Worm (Caenorhabditis elegans) whole organism, L1 larva: ENCODE data around the gene bmk-1.

ENCODE experiments used
- C04F5.9 ChIP-seq: sonication (generic microtip); optimal IDR thresholded peaks from 2 replicates; lab custom pipeline; 2016; ENCODE audit warnings: missing genetic modification characterization, missing compliant biosample characterization
- C16A3.4 ChIP-seq: fragments of 150-350 bp; optimal IDR thresholded peaks from 2 replicates; lab custom pipeline; 2014; ENCODE audit warnings: missing biosample characterization, missing genetic modification characterization
- C34B4.2 ChIP-seq: sonication (generic microtip); optimal IDR thresholded peaks from 2 replicates; lab custom pipeline; 2017; ENCODE audit warnings: mild to moderate bottlenecking, missing genetic modification characterization, missing compliant biosample characterization
- alr-1 ChIP-seq: fragments of 200-800 bp; sonication (Bioruptor generic); optimal IDR thresholded peaks from 2 replicates; lab custom pipeline; 2018; ENCODE audit warnings: borderline replicate concordance, mild to moderate bottlenecking, missing genetic modification characterization, missing compliant biosample characterization
- aly-2 ChIP-seq: fragments of 150-350 bp; optimal IDR thresholded peaks from 2 replicates; lab custom pipeline; 2014; ENCODE audit warnings: missing biosample characterization, missing genetic modification characterization
- blmp-1 ChIP-seq: fragments of 150-350 bp; optimal IDR thresholded peaks from 2 replicates; lab custom pipeline; 2014; ENCODE audit warnings: missing biosample characterization, missing genetic modification characterization
- ceh-8 ChIP-seq: fragments of 200-800 bp; sonication (Bioruptor generic); optimal IDR thresholded peaks from 2 replicates; lab custom pipeline; 2018; ENCODE audit warnings: mild to moderate bottlenecking, missing genetic modification characterization, moderate library complexity, missing compliant biosample characterization
- dpl-1 ChIP-seq, 3 experiments: fragments of 150-350 bp in 2 of 3; sonication (generic microtip) in 1 of 3; optimal IDR thresholded peaks; 2 replicates each; lab custom pipeline; 2014 to 2017; ENCODE audit warnings: missing biosample characterization in 3 of 3, missing genetic modification characterization in 3 of 3, missing genetic modification reagents in 3 of 3
- efl-1 ChIP-seq, 4 experiments: fragments of 150-350 bp; optimal IDR thresholded peaks in 3 of 4; peaks in 1 of 4; 1 replicate in 1 of 4; 2 replicates in 3 of 4; lab custom pipeline; 2014; ENCODE audit warnings: missing biosample characterization in 2 of 4, missing genetic modification characterization in 2 of 4, missing genetic modification reagents in 2 of 4
- efl-3 ChIP-seq: fragments of 200-800 bp; sonication (Bioruptor generic); optimal IDR thresholded peaks from 2 replicates; lab custom pipeline; 2018; ENCODE audit warnings: mild to moderate bottlenecking, missing genetic modification characterization, missing compliant biosample characterization
- elt-2 ChIP-seq: sonication (generic microtip); optimal IDR thresholded peaks from 2 replicates; lab custom pipeline; 2016; ENCODE audit warnings: missing genetic modification characterization, mild to moderate bottlenecking, inconsistent platforms, missing compliant biosample characterization, missing genetic modification reagents
- elt-3 ChIP-seq, 6 experiments: fragments of 150-350 bp in 1 of 6; sonication (generic microtip); optimal IDR thresholded peaks; 2 replicates each; lab custom pipeline; 2017 to 2018; ENCODE audit warnings: missing biosample characterization in 6 of 6, missing genetic modification characterization in 6 of 6, inconsistent platforms in 1 of 6
- ets-5 ChIP-seq: fragments of 200-800 bp; sonication (Bioruptor generic); IDR thresholded peaks from 2 replicates; pipeline ENCODE4 v1.3.6; 2022; ENCODE audit warnings: missing genetic modification characterization, missing compliant biosample characterization
- fkh-10 ChIP-seq: sonication (generic microtip); optimal IDR thresholded peaks from 2 replicates; lab custom pipeline; 2017; ENCODE audit warnings: missing biosample characterization, missing genetic modification reagents, missing genetic modification characterization
- fkh-4 ChIP-seq: sonication (generic microtip); optimal IDR thresholded peaks from 2 replicates; lab custom pipeline; 2016; ENCODE audit warnings: missing compliant biosample characterization, missing genetic modification characterization, borderline replicate concordance
- fos-1 ChIP-seq: fragments of 150-350 bp; optimal IDR thresholded peaks from 2 replicates; lab custom pipeline; 2014; ENCODE audit warnings: missing biosample characterization, missing genetic modification characterization
- irx-1 ChIP-seq: sonication (generic microtip); optimal IDR thresholded peaks from 2 replicates; lab custom pipeline; 2016; ENCODE audit warnings: missing genetic modification characterization, missing compliant biosample characterization
- isw-1 ChIP-seq: fragments of 200-800 bp; sonication (Bioruptor generic); IDR thresholded peaks from 2 replicates; pipeline ENCODE4 v1.3.6; 2022; ENCODE audit warnings: missing genetic modification characterization, missing compliant biosample characterization
- lin-13 ChIP-seq: fragments of 150-350 bp; optimal IDR thresholded peaks from 2 replicates; lab custom pipeline; 2014; ENCODE audit warnings: missing biosample characterization, missing genetic modification reagents, missing genetic modification characterization
- lin-14 ChIP-seq: fragments of 200-800 bp; sonication (Bioruptor generic); optimal IDR thresholded peaks from 2 replicates; lab custom pipeline; 2018; ENCODE audit warnings: mild to moderate bottlenecking, missing genetic modification characterization, moderate library complexity, missing compliant biosample characterization
- lin-35 ChIP-seq, 2 experiments: fragments of 150-350 bp; optimal IDR thresholded peaks; 2 replicates each; lab custom pipeline; 2014; ENCODE audit warnings: missing biosample characterization in 2 of 2, missing genetic modification characterization in 2 of 2, missing genetic modification reagents in 2 of 2
- lir-3 ChIP-seq: sonication (generic microtip); optimal IDR thresholded peaks from 2 replicates; lab custom pipeline; 2016; ENCODE audit warnings: mild to moderate bottlenecking, missing genetic modification characterization, moderate library complexity, missing compliant biosample characterization; ENCODE audit not compliant: poor library complexity
- lsy-2 ChIP-seq, 2 experiments: fragments of 150-350 bp; optimal IDR thresholded peaks; 2 replicates each; lab custom pipeline; 2014; ENCODE audit warnings: missing biosample characterization in 2 of 2, missing genetic modification characterization in 2 of 2
- mab-9 ChIP-seq: fragments of 200-800 bp; sonication (Bioruptor generic); IDR thresholded peaks from 2 replicates; pipeline ENCODE4 v1.3.6; 2022; ENCODE audit warnings: missing genetic modification reagents, missing genetic modification characterization, missing compliant biosample characterization
- nhr-19 ChIP-seq: fragments of 200-800 bp; sonication (Bioruptor generic); conservative IDR thresholded peaks from 2 replicates; pipeline ENCODE4 v1.3.6; 2022; ENCODE audit warnings: missing genetic modification characterization, missing compliant biosample characterization
- nhr-20 ChIP-seq: sonication (generic microtip); optimal IDR thresholded peaks from 2 replicates; lab custom pipeline; 2016; ENCODE audit warnings: mild to moderate bottlenecking, missing genetic modification characterization, missing compliant biosample characterization
- nhr-237 ChIP-seq: fragments of 150-350 bp; optimal IDR thresholded peaks from 2 replicates; lab custom pipeline; 2014; ENCODE audit warnings: missing biosample characterization, missing genetic modification characterization
- nhr-71 ChIP-seq: sonication (generic microtip); optimal IDR thresholded peaks from 2 replicates; lab custom pipeline; 2016; ENCODE audit warnings: mild to moderate bottlenecking, missing genetic modification characterization, moderate library complexity, missing compliant biosample characterization
- nhr-85 ChIP-seq: sonication (generic microtip); peaks from one replicate; lab custom pipeline; 2016; ENCODE audit warnings: missing genetic modification characterization, inconsistent platforms, missing compliant biosample characterization
- nhr-90 ChIP-seq: sonication (generic microtip); optimal IDR thresholded peaks from 2 replicates; lab custom pipeline; 2016; ENCODE audit warnings: mild to moderate bottlenecking, missing genetic modification characterization, missing compliant biosample characterization; ENCODE audit not compliant: poor library complexity
- pax-3 ChIP-seq: fragments of 200-800 bp; sonication (Bioruptor generic); optimal IDR thresholded peaks from 2 replicates; lab custom pipeline; 2018; ENCODE audit warnings: mild to moderate bottlenecking, missing genetic modification characterization, moderate library complexity, missing compliant biosample characterization
- pqm-1 ChIP-seq: sonication (generic microtip); optimal IDR thresholded peaks from 3 replicates; lab custom pipeline; 2017; ENCODE audit warnings: missing biosample characterization, missing genetic modification characterization
- snu-23 ChIP-seq: sonication (generic microtip); optimal IDR thresholded peaks from 2 replicates; lab custom pipeline; 2016; ENCODE audit warnings: missing genetic modification characterization, missing compliant biosample characterization
- sup-37 ChIP-seq: fragments of 200-800 bp; sonication (Bioruptor generic); optimal IDR thresholded peaks from 2 replicates; lab custom pipeline; 2018; ENCODE audit warnings: mild to moderate bottlenecking, missing genetic modification characterization, missing compliant biosample characterization
- swsn-7 ChIP-seq: sonication (generic microtip); optimal IDR thresholded peaks from 2 replicates; lab custom pipeline; 2016; ENCODE audit warnings: missing genetic modification characterization, missing compliant biosample characterization
- tlp-1 ChIP-seq: fragments of 150-350 bp; optimal IDR thresholded peaks from 2 replicates; lab custom pipeline; 2014; ENCODE audit warnings: missing biosample characterization, missing genetic modification characterization
- unc-130 ChIP-seq: fragments of 150-350 bp; optimal IDR thresholded peaks from 2 replicates; lab custom pipeline; 2017; ENCODE audit warnings: missing biosample characterization, missing genetic modification characterization, inconsistent platforms
- unc-30 ChIP-seq: sonication (generic microtip); optimal IDR thresholded peaks from 2 replicates; lab custom pipeline; 2017; ENCODE audit warnings: missing biosample characterization, missing genetic modification characterization
- unc-62 ChIP-seq: fragments of 150-350 bp; optimal IDR thresholded peaks from 2 replicates; lab custom pipeline; 2014; ENCODE audit warnings: missing biosample characterization, missing genetic modification reagents, missing genetic modification characterization
- unc-86 ChIP-seq: sonication (generic microtip); optimal IDR thresholded peaks from 2 replicates; lab custom pipeline; 2016; ENCODE audit warnings: missing genetic modification characterization, missing compliant biosample characterization
- unc-98 ChIP-seq: fragments of 200-800 bp; sonication (Bioruptor generic); IDR thresholded peaks from 2 replicates; pipeline ENCODE4 v1.3.6; 2022; ENCODE audit warnings: missing genetic modification characterization, missing compliant biosample characterization
- xbp-1 ChIP-seq: sonication (generic microtip); optimal IDR thresholded peaks from 2 replicates; lab custom pipeline; 2016; ENCODE audit warnings: missing genetic modification characterization, missing compliant biosample characterization
- ztf-4 ChIP-seq: fragments of 150-350 bp; optimal IDR thresholded peaks from 2 replicates; lab custom pipeline; 2014; ENCODE audit warnings: missing biosample characterization, missing genetic modification characterization

Gene bmk-1

DNA sequence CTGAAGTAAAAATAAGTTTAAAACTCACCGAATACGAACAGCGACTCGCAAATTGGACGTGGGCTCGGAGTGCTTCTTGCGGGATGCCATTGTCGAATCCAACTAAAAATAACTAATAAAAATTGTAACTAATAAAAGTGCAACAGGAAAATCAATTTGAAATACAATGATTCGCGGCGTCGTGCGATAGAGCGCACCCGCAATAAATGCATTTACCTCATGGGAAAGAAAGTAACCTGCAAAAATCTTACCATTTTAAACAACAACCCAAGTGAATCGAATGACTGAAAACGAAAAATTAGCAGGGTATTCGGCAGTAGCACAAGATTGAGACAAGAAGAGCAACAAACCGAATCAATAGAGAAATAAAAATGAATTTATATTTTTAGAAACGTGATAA lies at the start of gene bmk-1:
Gene bmk-1, minus strand, starts transcription at position 359 of the 400 bp plus-strand sequence.
- TF ChIP-seq unc-30 = no peak
- TF ChIP-seq sup-37 (GFP tag; lab: Kevin White, UChicago) = no peak
- no peak for TF ChIP-seq pax-3 (tag; lab: Kevin White, UChicago)
- TF ChIP-seq nhr-85 (tag; lab: Kevin White, UChicago) = no peak
- TF ChIP-seq blmp-1 (tag; lab: Kevin White, UChicago) = no peak
- TF ChIP-seq elt-2 (tag; lab: Kevin White, UChicago) = no peak
- no peak for TF ChIP-seq lin-13 (GFP tag; lab: Kevin White, UChicago)
- TF ChIP-seq ztf-4 = no peak
- peak; percentile 82 to 94 for TF ChIP-seq efl-1 (optimal IDR thresholded peaks at IDR 0.05; lab: Kevin White, UChicago)
- peak; percentile 84 to 99 for TF ChIP-seq efl-1 (GFP tag; optimal IDR thresholded peaks at IDR 0.05 in 1 of 2; lab: Kevin White, UChicago)
- no peak for TF ChIP-seq fkh-10 (GFP tag; lab: Kevin White, UChicago)
- peak; percentile 13 for TF ChIP-seq nhr-20 (tag; lab: Kevin White, UChicago)
- peak; percentile 71 to 92 for TF ChIP-seq lin-35 (GFP tag; optimal IDR thresholded peaks at IDR 0.05; lab: Kevin White, UChicago)
- no peak for TF ChIP-seq unc-98 (GFP tag; lab: Robert Waterston, UW)
- no peak for TF ChIP-seq C04F5.9 (tag; lab: Kevin White, UChicago)
- TF ChIP-seq xbp-1 (tag; lab: Kevin White, UChicago) = no peak
- TF ChIP-seq efl-3 (GFP tag; lab: Kevin White, UChicago) = no peak
- TF ChIP-seq C16A3.4 (tag; lab: Kevin White, UChicago) = peak; percentile 23
- TF ChIP-seq fos-1 (tag; lab: Kevin White, UChicago) = no peak
- no peak for TF ChIP-seq ets-5 (GFP tag; lab: Robert Waterston, UW)
- TF ChIP-seq snu-23 = peak; percentile 4
- TF ChIP-seq lin-14 (GFP tag; lab: Kevin White, UChicago) = no peak
- TF ChIP-seq mab-9 = no peak
- TF ChIP-seq irx-1 (tag; lab: Kevin White, UChicago) = no peak
- TF ChIP-seq unc-130 (tag; lab: Kevin White, UChicago) = peak; percentile 16
- no peak for TF ChIP-seq C34B4.2 (tag; lab: Kevin White, UChicago)
- no peak for TF ChIP-seq ceh-8
- no peak for TF ChIP-seq unc-86
- no peak for TF ChIP-seq nhr-71
- peak; percentile 75 to 87 (median 82) for TF ChIP-seq dpl-1 (GFP tag; optimal IDR thresholded peaks at IDR 0.05; lab: Kevin White, UChicago)
- no peak for TF ChIP-seq fkh-4 (tag; lab: Kevin White, UChicago)
- peak in 1 of 2 experiments; percentile 49 for TF ChIP-seq lsy-2 (tag; optimal IDR thresholded peaks at IDR 0.05; lab: Kevin White, UChicago)
- TF ChIP-seq lir-3 = no peak
- TF ChIP-seq unc-62 (GFP tag; lab: Kevin White, UChicago) = no peak
- TF ChIP-seq aly-2 (tag; lab: Kevin White, UChicago) = no peak
- no peak for TF ChIP-seq nhr-19
- TF ChIP-seq tlp-1 (tag; lab: Kevin White, UChicago) = no peak
- no peak for TF ChIP-seq nhr-90 (tag; lab: Kevin White, UChicago)

DNA sequence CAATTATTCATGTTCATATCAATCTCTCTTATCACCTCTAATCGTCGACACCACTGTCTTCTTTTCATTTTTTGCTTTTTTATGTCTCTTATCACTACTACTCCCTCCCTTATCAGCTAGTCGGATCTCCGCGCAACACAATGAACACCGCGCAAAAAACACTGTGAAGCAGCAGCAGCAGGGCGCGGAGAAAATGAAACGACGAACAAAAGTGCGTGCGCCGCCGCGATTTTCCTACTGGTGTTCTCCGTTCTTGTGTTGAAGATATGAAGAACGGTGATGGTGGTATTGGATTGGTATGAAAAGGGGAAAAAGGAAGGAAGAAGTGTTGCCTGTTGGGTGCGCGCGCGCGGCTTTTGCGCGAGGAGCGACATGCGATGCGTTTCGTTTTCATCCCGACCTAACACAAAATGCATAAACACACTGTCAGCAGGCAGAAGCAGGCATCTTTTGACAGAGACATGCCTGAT lies 49.0 kb upstream of the bmk-1 start:
- peak; percentile 31 for TF ChIP-seq tlp-1 (tag; lab: Kevin White, UChicago)
- no peak for TF ChIP-seq swsn-7 (tag; lab: Kevin White, UChicago)
- TF ChIP-seq nhr-237 (tag; lab: Kevin White, UChicago) = no peak
- TF ChIP-seq blmp-1 (tag; lab: Kevin White, UChicago) = peak; percentile 75
- TF ChIP-seq elt-2 (tag; lab: Kevin White, UChicago) = peak; percentile 83
- TF ChIP-seq elt-3 (tag; optimal IDR thresholded peaks at IDR 0.05; lab: Kevin White, UChicago) = peak in 1 of 6 experiments; percentile 25
- no peak for TF ChIP-seq isw-1
- TF ChIP-seq lin-14 (GFP tag; lab: Kevin White, UChicago) = peak; percentile 62
- peak; percentile 80 for TF ChIP-seq pqm-1 (tag; lab: Kevin White, UChicago)
- TF ChIP-seq nhr-85 (tag; lab: Kevin White, UChicago) = peak; percentile 71
- TF ChIP-seq alr-1 (tag; lab: Kevin White, UChicago) = no peak
